Worm (Caenorhabditis elegans): Measurements from ENCODE around the gene R02D1.2.
"Not testable (repeated sequence)": the region's sequence is repeated elsewhere in the genome, so short reads cannot be mapped to it uniquely, and the experiment has no call there.

DNA sequence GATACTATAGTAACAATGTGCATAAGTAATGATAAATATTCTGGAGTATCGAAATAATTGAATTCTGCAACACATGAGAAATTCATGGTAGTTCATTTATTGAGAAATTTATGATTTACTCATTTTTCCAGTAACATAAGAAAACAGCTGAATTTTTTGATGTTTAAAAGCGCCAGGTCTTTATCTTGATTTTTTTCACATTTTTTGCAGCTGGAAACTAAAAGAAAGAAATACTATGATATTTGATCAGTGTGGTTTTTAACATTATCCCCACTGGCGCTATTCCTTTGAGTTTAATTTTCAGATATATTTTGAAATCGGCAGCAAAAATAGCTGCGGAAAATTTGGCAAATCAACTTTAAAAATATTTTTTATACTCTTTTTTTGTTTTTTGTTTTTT is 29.2 kb downstream of the R02D1.2 start, which contains the start of gene srh-194:
- TF ChIP-seq nhr-77 (tag; optimal IDR thresholded peaks at IDR 0.05); dmd-4 (tag; optimal IDR thresholded peaks at IDR 0.05); lin-13 (GFP tag; optimal IDR thresholded peaks at IDR 0.05); fos-1 (tag; optimal IDR thresholded peaks at IDR 0.05); nhr-10 (tag; optimal IDR thresholded peaks at IDR 0.05); nhr-21 (tag; optimal IDR thresholded peaks at IDR 0.05); elt-3 (tag; optimal IDR thresholded peaks at IDR 0.05); nhr-129 (tag; optimal IDR thresholded peaks at IDR 0.05): not testable (repeated sequence)
